Worm (Caenorhabditis elegans) whole organism, L4/young adult: ENCODE results near the gene R09E10.5.

ENCODE experiments used
- W03F9.2 ChIP-seq: fragments of 150-350 bp; optimal IDR thresholded peaks from 2 replicates; lab custom pipeline; 2014; ENCODE audit warnings: missing biosample characterization, missing genetic modification characterization
- dao-5 ChIP-seq: sonication (generic microtip); optimal IDR thresholded peaks from 2 replicates; lab custom pipeline; 2016; ENCODE audit warnings: missing genotype, missing genetic modification characterization, moderate library complexity, missing compliant biosample characterization
- him-1 ChIP-seq: sonication (generic microtip); optimal IDR thresholded peaks from 2 replicates; lab custom pipeline; 2016; ENCODE audit warnings: missing genotype, missing genetic modification reagents, missing genetic modification characterization, missing compliant biosample characterization

- no peak for TF ChIP-seq dao-5 (tag; lab: Kevin White, UChicago)
- TF ChIP-seq him-1 (tag; lab: Kevin White, UChicago) = no peak
- TF ChIP-seq W03F9.2 (tag; lab: Kevin White, UChicago) = no peak
These were observed 8.2 kb upstream of the R09E10.5 start, which contains the start of gene R09E10.8 for ce11 chrIV:10310329-10310728.
